Worm (Caenorhabditis elegans) whole organism, mixed stage, embryonic: Measurements from ENCODE around the gene dsl-7.

Source experiments
- blmp-1 ChIP-seq: fragments of 150-350 bp; optimal IDR thresholded peaks from 2 replicates; lab custom pipeline; 2014; ENCODE audit warnings: missing biosample characterization, missing genetic modification characterization
- ceh-83 ChIP-seq: fragments of 200-800 bp; sonication (Bioruptor generic); optimal IDR thresholded peaks from 2 replicates; lab custom pipeline; 2018; ENCODE audit warnings: mild to moderate bottlenecking, missing genetic modification characterization, missing compliant biosample characterization
- elt-3 ChIP-seq: fragments of 150-350 bp; optimal IDR thresholded peaks from 2 replicates; lab custom pipeline; 2014; ENCODE audit warnings: missing biosample characterization, missing genetic modification characterization
- flh-1 ChIP-seq: fragments of 200-800 bp; sonication (Bioruptor generic); optimal IDR thresholded peaks from 2 replicates; lab custom pipeline; 2018; ENCODE audit warnings: mild to moderate bottlenecking, missing genetic modification characterization, moderate library complexity, missing compliant biosample characterization
- ham-2 ChIP-seq: fragments of 200-800 bp; sonication (Bioruptor generic); optimal IDR thresholded peaks from 2 replicates; lab custom pipeline; 2018; ENCODE audit warnings: mild to moderate bottlenecking, missing genetic modification characterization, missing compliant biosample characterization
- hlh-1 ChIP-seq: fragments of 150-350 bp; optimal IDR thresholded peaks from 2 replicates; lab custom pipeline; 2014; ENCODE audit warnings: missing biosample characterization, missing genetic modification reagents, missing genetic modification characterization
- lin-32 ChIP-seq: fragments of 200-800 bp; sonication (Bioruptor generic); optimal IDR thresholded peaks from 2 replicates; lab custom pipeline; 2018; ENCODE audit warnings: mild to moderate bottlenecking, missing genetic modification characterization, missing compliant biosample characterization
- lsy-2 ChIP-seq: fragments of 150-350 bp; optimal IDR thresholded peaks from 2 replicates; lab custom pipeline; 2014; ENCODE audit warnings: missing biosample characterization, missing genetic modification characterization
- mab-5 ChIP-seq: fragments of 150-350 bp; optimal IDR thresholded peaks from 2 replicates; lab custom pipeline; 2014; ENCODE audit warnings: missing biosample characterization, missing genetic modification characterization
- nhr-237 ChIP-seq: fragments of 150-350 bp; optimal IDR thresholded peaks from 2 replicates; lab custom pipeline; 2014; ENCODE audit warnings: missing biosample characterization, missing genetic modification characterization
- snpc-4 ChIP-seq: fragments of 150-350 bp; optimal IDR thresholded peaks from 2 replicates; lab custom pipeline; 2014; ENCODE audit warnings: missing biosample characterization, missing genetic modification characterization
- ztf-11 ChIP-seq: fragments of 150-350 bp; optimal IDR thresholded peaks from 2 replicates; lab custom pipeline; 2014; ENCODE audit warnings: missing biosample characterization, missing genetic modification characterization

ce11 chrV:13022265-13022664 lies 29.3 kb downstream of the dsl-7 start:
- no peak for TF ChIP-seq elt-3 (tag; lab: Kevin White, UChicago)
- TF ChIP-seq blmp-1 (tag; lab: Kevin White, UChicago) = no peak
- no peak for TF ChIP-seq ham-2 (GFP tag; lab: Kevin White, UChicago)
- TF ChIP-seq ceh-83 = no peak
- no peak for TF ChIP-seq nhr-237
- no peak for TF ChIP-seq lin-32
- no peak for TF ChIP-seq hlh-1 (tag; lab: Kevin White, UChicago)
- no peak for TF ChIP-seq snpc-4 (tag; lab: Kevin White, UChicago)
- no peak for TF ChIP-seq flh-1 (GFP tag; lab: Kevin White, UChicago)
- TF ChIP-seq mab-5 (tag; lab: Kevin White, UChicago) = no peak
- TF ChIP-seq ztf-11 (tag; lab: Kevin White, UChicago) = no peak
- TF ChIP-seq lsy-2 = no peak
